Worm (Caenorhabditis elegans) whole organism, L1 larva: Measurements from ENCODE around the gene F15H10.5.

Source experiments
- elt-2 ChIP-seq: sonication (generic microtip); optimal IDR thresholded peaks from 2 replicates; lab custom pipeline; 2016; ENCODE audit warnings: missing genetic modification characterization, mild to moderate bottlenecking, inconsistent platforms, missing compliant biosample characterization, missing genetic modification reagents
- irx-1 ChIP-seq: sonication (generic microtip); optimal IDR thresholded peaks from 2 replicates; lab custom pipeline; 2016; ENCODE audit warnings: missing genetic modification characterization, missing compliant biosample characterization
- lin-14 ChIP-seq: fragments of 200-800 bp; sonication (Bioruptor generic); optimal IDR thresholded peaks from 2 replicates; lab custom pipeline; 2018; ENCODE audit warnings: mild to moderate bottlenecking, missing genetic modification characterization, moderate library complexity, missing compliant biosample characterization
- nhr-237 ChIP-seq: fragments of 150-350 bp; optimal IDR thresholded peaks from 2 replicates; lab custom pipeline; 2014; ENCODE audit warnings: missing biosample characterization, missing genetic modification characterization
- nhr-77 ChIP-seq: fragments of 150-350 bp; optimal IDR thresholded peaks from 2 replicates; lab custom pipeline; 2014; ENCODE audit warnings: missing biosample characterization, missing genetic modification characterization
- snpc-4 ChIP-seq: fragments of 150-350 bp; optimal IDR thresholded peaks from 2 replicates; lab custom pipeline; 2014; ENCODE audit warnings: missing biosample characterization, missing genetic modification characterization

- TF ChIP-seq elt-2, result no peak
- no peak for TF ChIP-seq nhr-237 (tag; lab: Kevin White, UChicago)
- TF ChIP-seq lin-14 (GFP tag; lab: Kevin White, UChicago), result no peak
- TF ChIP-seq snpc-4 (tag; lab: Kevin White, UChicago), result no peak
- TF ChIP-seq irx-1 (tag; lab: Kevin White, UChicago), result no peak
- TF ChIP-seq nhr-77, result no peak
Observed at ce11 chrV:10453466-10453865, 34.6 kb upstream of the F15H10.5 start, which contains the start of gene Y32F6A.5.
